Fruit fly (Drosophila melanogaster): ENCODE measurements around the gene CG31286.

Gene CG31286

DNA sequence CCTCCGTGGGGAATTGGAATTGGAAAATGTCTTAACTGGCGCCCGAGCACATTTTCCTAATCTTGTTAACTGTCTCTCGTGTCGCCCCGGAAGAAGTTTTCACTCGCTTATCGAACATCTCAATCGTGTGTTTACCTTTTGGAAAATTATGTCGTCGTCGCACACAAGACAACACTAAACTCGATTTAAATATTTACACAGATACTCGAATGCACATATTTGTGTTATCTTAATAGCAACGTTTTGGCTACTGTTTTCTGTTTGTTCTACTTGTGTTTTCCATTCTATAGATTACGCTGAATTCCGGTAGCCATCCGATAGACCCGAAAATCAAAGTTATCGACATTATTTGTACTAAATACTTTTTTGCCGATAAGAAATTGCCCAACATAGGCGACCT lies 26.2 kb downstream of the CG31286 start (continued):
- TF ChIP-seq CG9876 (GFP tag; optimal IDR thresholded peaks at IDR 0.05) (no peak), CG7271 (tag; optimal IDR thresholded peaks at IDR 0.05) (peak; percentile 76), ATbp (GFP tag; optimal IDR thresholded peaks at IDR 0.05) (peak; percentile 49), CG33557 (GFP tag; optimal IDR thresholded peaks at IDR 0.05) (peak; percentile 70), HLH4C (GFP tag; IDR thresholded peaks at IDR 0.05; ENCODE audit: partially characterized antibody) (no peak), Ravus (GFP tag; IDR thresholded peaks at IDR 0.05) (no peak), unpg (GFP tag; optimal IDR thresholded peaks at IDR 0.05) (peak; percentile 34), CG17829 (tag; optimal IDR thresholded peaks at IDR 0.05) (peak; percentile 13), btn (GFP tag; optimal IDR thresholded peaks at IDR 0.05) (peak; percentile 5), run (tag; optimal IDR thresholded peaks at IDR 0.05) (peak; percentile 1), trem (tag; optimal IDR thresholded peaks at IDR 0.05) (peak; percentile 44), zen2 (GFP tag; IDR thresholded peaks at IDR 0.05; ENCODE audit: partially characterized antibody) (no peak), CG15479 (GFP tag; optimal IDR thresholded peaks at IDR 0.05) (peak; percentile 95), Awh (GFP tag; IDR thresholded peaks at IDR 0.05) (0 out of 2 replicates have a peak, but pooled peaks have one; percentile 6), CG12219 (GFP tag; optimal IDR thresholded peaks at IDR 0.05) (peak; percentile 53), chm (GFP tag; IDR thresholded peaks at IDR 0.05) (peak; percentile 12; the same call in 1 of the 2 replicates), CG7745 (tag; optimal IDR thresholded peaks at IDR 0.05) (peak; percentile 83), D19A (tag; optimal IDR thresholded peaks at IDR 0.05) (peak; percentile 28), CG11398 (GFP tag; optimal IDR thresholded peaks at IDR 0.05) (peak; percentile 39), dmrt11E (tag; optimal IDR thresholded peaks at IDR 0.05) (peak; percentile 82), ind (GFP tag; optimal IDR thresholded peaks at IDR 0.05) (no peak), Sox100B (GFP tag; optimal IDR thresholded peaks at IDR 0.05) (peak; percentile 20), bab2 (GFP tag; optimal IDR thresholded peaks at IDR 0.05) (peak; percentile 4), gcm (GFP tag; optimal IDR thresholded peaks at IDR 0.05) (peak; percentile 34), trh (GFP tag; optimal IDR thresholded peaks at IDR 0.05) (no peak), lola (GFP tag; optimal IDR thresholded peaks at IDR 0.05) (peak in 1 of 3 experiments; percentile 59), CG10209 (GFP tag; optimal IDR thresholded peaks at IDR 0.05) (peak; percentile 71), CG4360 (GFP tag; IDR thresholded peaks at IDR 0.05) (no peak), CG17612 (GFP tag; IDR thresholded peaks at IDR 0.05) (no peak), Gsc (GFP tag; IDR thresholded peaks at IDR 0.05) (no peak), Blimp-1 (GFP tag; optimal IDR thresholded peaks at IDR 0.05) (peak; percentile 43), salm (tag; optimal IDR thresholded peaks at IDR 0.05) (peak; percentile 53), HHEX (GFP tag; optimal IDR thresholded peaks at IDR 0.05) (peak; percentile 17), wek (GFP tag; optimal IDR thresholded peaks at IDR 0.05) (peak; percentile 62), Spps (tag; optimal IDR thresholded peaks at IDR 0.05) (peak; percentile 61), CG15601 (tag; optimal IDR thresholded peaks at IDR 0.05) (peak; percentile 39), en (GFP tag; optimal IDR thresholded peaks at IDR 0.05) (peak; percentile 44), Side (GFP tag; optimal IDR thresholded peaks at IDR 0.05) (peak; percentile 33), CG17568 (GFP tag; optimal IDR thresholded peaks at IDR 0.05) (peak; percentile 70), CG18262 (tag; optimal IDR thresholded peaks at IDR 0.05) (peak; percentile 51), CG2116 (GFP tag; optimal IDR thresholded peaks at IDR 0.05) (peak; percentile 37), Camta (GFP tag; optimal IDR thresholded peaks at IDR 0.05) (peak; percentile 42), CG17361 (GFP tag; IDR thresholded peaks at IDR 0.05) (peak; percentile 20; the same call in 1 of the 3 replicates), CG8290 (GFP tag; optimal IDR thresholded peaks at IDR 0.05) (peak; percentile 23), CG8290 (tag; optimal IDR thresholded peaks at IDR 0.05) (peak in 1 of 2 experiments; percentile 57), bsh (GFP tag; optimal IDR thresholded peaks at IDR 0.05) (peak in 1 of 2 experiments; percentile 58), CG8089 (GFP tag; optimal IDR thresholded peaks at IDR 0.05) (peak; percentile 49), lov (optimal IDR thresholded peaks at IDR 0.05) (no peak), lov (GFP tag; IDR thresholded peaks at IDR 0.05) (peak; percentile 73; the same call in 1 of the 3 replicates), CG31441 (GFP tag; IDR thresholded peaks at IDR 0.05) (peak; percentile 31; the same call in 1 of the 2 replicates)

Data from whole organism, embryonic.